Fruit fly (Drosophila melanogaster): ENCODE results near the gene Gorab.

Gene Gorab

dm6 chr3L:17415967-17416749, 12.5 kb downstream of the Gorab start (continued):
- peak; percentile 92 for TF ChIP-seq Ets96B (tag; optimal IDR thresholded peaks at IDR 0.05)
- peak; percentile 73 for TF ChIP-seq acj6 (GFP tag; optimal IDR thresholded peaks at IDR 0.05)
- TF ChIP-seq CG11762 (GFP tag; optimal IDR thresholded peaks at IDR 0.05; ENCODE audit: insufficient read depth), result peak; percentile 61
- TF ChIP-seq net (GFP tag; optimal IDR thresholded peaks at IDR 0.05), result peak; percentile 76
- peak; percentile 91 for TF ChIP-seq CG10669 (GFP tag; optimal IDR thresholded peaks at IDR 0.05)
- peak; percentile 28 to 84 for TF ChIP-seq salr (GFP tag; optimal IDR thresholded peaks at IDR 0.05)
- TF ChIP-seq fd85E (GFP tag; optimal IDR thresholded peaks at IDR 0.05), result no peak
- TF ChIP-seq CG9139 (GFP tag; optimal IDR thresholded peaks at IDR 0.05), result peak; percentile 75
- no peak for TF ChIP-seq CG31627 (GFP tag; optimal IDR thresholded peaks at IDR 0.05)

dm6 chr3L:17412146-17412545, 16.5 kb downstream of the Gorab start:
- TF ChIP-seq CG1621 (tag; optimal IDR thresholded peaks at IDR 0.05) (peak; percentile 0), CG10669 (GFP tag; optimal IDR thresholded peaks at IDR 0.05) (no peak)

dm6 chr3L:17411273-17411672, 17.4 kb downstream of the Gorab start:
- peak; percentile 24 for TF ChIP-seq svp (GFP tag)
- peak; percentile 44 for TF ChIP-seq vri (GFP tag; optimal IDR thresholded peaks at IDR 0.05)
- TF ChIP-seq CG6854 (GFP tag; optimal IDR thresholded peaks at IDR 0.05), result no peak
- no peak for TF ChIP-seq lz (GFP tag; optimal IDR thresholded peaks at IDR 0.05)

- TF ChIP-seq eg (GFP tag; IDR thresholded peaks at IDR 0.05), result no peak
- TF ChIP-seq CG6163 (GFP tag; IDR thresholded peaks at IDR 0.05), result no peak
- no peak for TF ChIP-seq lz (GFP tag; optimal IDR thresholded peaks at IDR 0.05)
- no peak for TF ChIP-seq net (GFP tag; optimal IDR thresholded peaks at IDR 0.05)
- no peak for TF ChIP-seq Eip93F (GFP tag; optimal IDR thresholded peaks at IDR 0.05)
- no peak for TF ChIP-seq Gug (GFP tag; IDR thresholded peaks at IDR 0.05)
- no peak for TF ChIP-seq CG4318 (GFP tag; optimal IDR thresholded peaks at IDR 0.05)
- TF ChIP-seq CG6792 (GFP tag; optimal IDR thresholded peaks at IDR 0.05), result no peak
- no peak for TF ChIP-seq Sox15 (GFP tag; optimal IDR thresholded peaks at IDR 0.05)
- TF ChIP-seq Smox (GFP tag; optimal IDR thresholded peaks at IDR 0.05), result no peak
- no peak for TF ChIP-seq spab (GFP tag; optimal IDR thresholded peaks at IDR 0.05)
- no peak for TF ChIP-seq CG31627 (GFP tag; optimal IDR thresholded peaks at IDR 0.05)
- no peak for TF ChIP-seq CG6854 (GFP tag; optimal IDR thresholded peaks at IDR 0.05)
- no peak for TF ChIP-seq CG6808 (GFP tag; optimal IDR thresholded peaks at IDR 0.05)
- TF ChIP-seq esn (GFP tag; optimal IDR thresholded peaks at IDR 0.05), result no peak
- TF ChIP-seq OdsH (GFP tag; optimal IDR thresholded peaks at IDR 0.05), result no peak
- no peak for TF ChIP-seq dac (GFP tag; optimal IDR thresholded peaks at IDR 0.05)
- no peak for TF ChIP-seq salr (GFP tag; optimal IDR thresholded peaks at IDR 0.05)
- TF ChIP-seq vri (GFP tag; optimal IDR thresholded peaks at IDR 0.05), result no peak
Measured at dm6 chr3L:17407480-17408093, 21.0 kb downstream of the Gorab start.

dm6 chr3L:17407073-17407472, 21.6 kb downstream of the Gorab start:
- TF ChIP-seq CG15336 (GFP tag; IDR thresholded peaks at IDR 0.05) (no peak), CG4318 (GFP tag; optimal IDR thresholded peaks at IDR 0.05) (no peak), CG11294 (GFP tag; IDR thresholded peaks at IDR 0.05) (no peak), Met (GFP tag; optimal IDR thresholded peaks at IDR 0.05) (no peak), fd59A (GFP tag; optimal IDR thresholded peaks at IDR 0.05) (no peak), CG11902 (GFP tag; optimal IDR thresholded peaks at IDR 0.05) (no peak), Sox15 (GFP tag; optimal IDR thresholded peaks at IDR 0.05) (no peak), OdsH (GFP tag; optimal IDR thresholded peaks at IDR 0.05) (no peak), CG6854 (GFP tag; optimal IDR thresholded peaks at IDR 0.05) (no peak), esn (GFP tag; optimal IDR thresholded peaks at IDR 0.05) (no peak), ss (GFP tag; optimal IDR thresholded peaks at IDR 0.05) (no peak), CG32006 (GFP tag; optimal IDR thresholded peaks at IDR 0.05) (no peak), CG10669 (GFP tag; optimal IDR thresholded peaks at IDR 0.05) (no peak), fd85E (GFP tag; optimal IDR thresholded peaks at IDR 0.05) (no peak), CG34406 (GFP tag; optimal IDR thresholded peaks at IDR 0.05) (no peak), CG8632 (GFP tag; optimal IDR thresholded peaks at IDR 0.05) (no peak), salr (GFP tag; optimal IDR thresholded peaks at IDR 0.05) (no peak)
